Fruit fly (Drosophila melanogaster) whole organism, embryonic: Measurements from ENCODE around the gene CG5810.

ENCODE experiments used
- Ada2b ChIP-seq: fragments of 200-800 bp; sonication (Bioruptor generic); IDR thresholded peaks from 2 replicates; pipeline ENCODE4 v1.3.6; 2022; ENCODE audit warnings: missing biosample characterization, missing genetic modification characterization
- Adf1 ChIP-seq: fragments of 200-800 bp; sonication (Bioruptor generic); IDR thresholded peaks from 2 replicates; pipeline ENCODE4 v1.3.6; 2022; ENCODE audit warnings: missing biosample characterization, missing genetic modification characterization
- Atf6 ChIP-seq: fragments of 200-800 bp; sonication (Bioruptor generic); IDR thresholded peaks from 2 replicates; pipeline ENCODE4 v1.3.6; 2022; ENCODE audit warnings: missing biosample characterization, missing genetic modification characterization
- B-H2 ChIP-seq: fragments of 200-800 bp; sonication (Bioruptor generic); optimal IDR thresholded peaks from 2 replicates; lab custom pipeline; 2018; ENCODE audit warnings: missing biosample characterization, mild to moderate bottlenecking, missing genetic modification characterization
- Bteb2 ChIP-seq: fragments of 200-800 bp; sonication (Bioruptor generic); optimal IDR thresholded peaks from 2 replicates; lab custom pipeline; 2016; ENCODE audit warnings: missing biosample characterization, missing genetic modification characterization
- CG12744 ChIP-seq: fragments of 200-800 bp; sonication (Bioruptor generic); optimal IDR thresholded peaks from 2 replicates; lab custom pipeline; 2016; ENCODE audit warnings: missing biosample characterization, missing genetic modification characterization
- CG12769 ChIP-seq: fragments of 200-800 bp; sonication (Bioruptor generic); optimal IDR thresholded peaks from 2 replicates; lab custom pipeline; 2019; ENCODE audit warnings: missing biosample characterization, mild to moderate bottlenecking, missing genetic modification characterization, moderate library complexity
- CG13287 ChIP-seq: fragments of 200-800 bp; sonication (Bioruptor generic); IDR thresholded peaks from 2 replicates; pipeline ENCODE4 v1.3.6; 2022; ENCODE audit warnings: missing biosample characterization, missing genetic modification characterization; ENCODE audit not compliant: partially characterized antibody
- CG14050 ChIP-seq: fragments of 200-800 bp; sonication (Bioruptor generic); IDR thresholded peaks from 3 replicates; pipeline ENCODE4 v1.3.6; 2022; ENCODE audit warnings: missing biosample characterization, missing genetic modification characterization
- CG15011 ChIP-seq: fragments of 200-800 bp; sonication (Bioruptor generic); optimal IDR thresholded peaks from 3 replicates; lab custom pipeline; 2018; ENCODE audit warnings: missing biosample characterization, mild to moderate bottlenecking, missing genetic modification characterization
- CG1529 ChIP-seq: fragments of 200-800 bp; sonication (Bioruptor generic); optimal IDR thresholded peaks from 3 replicates; lab custom pipeline; 2018; ENCODE audit warnings: missing biosample characterization, missing genetic modification characterization
- CG15514 ChIP-seq: fragments of 200-800 bp; sonication (Bioruptor generic); optimal IDR thresholded peaks from 3 replicates; lab custom pipeline; 2017; ENCODE audit warnings: missing biosample characterization, missing genetic modification characterization, mild to moderate bottlenecking, moderate library complexity, missing genetic modification reagents
- CG16815 ChIP-seq: fragments of 200-800 bp; sonication (Bioruptor generic); optimal IDR thresholded peaks from 3 replicates; lab custom pipeline; 2017; ENCODE audit warnings: missing biosample characterization, mild to moderate bottlenecking, missing genetic modification characterization
- CG16863 ChIP-seq: fragments of 200-800 bp; sonication (Bioruptor generic); optimal IDR thresholded peaks from 3 replicates; lab custom pipeline; 2016; ENCODE audit warnings: missing biosample characterization, missing genetic modification characterization
- CG17912 ChIP-seq: fragments of 200-800 bp; sonication (Bioruptor generic); optimal IDR thresholded peaks from 2 replicates; lab custom pipeline; 2018; ENCODE audit warnings: missing biosample characterization, mild to moderate bottlenecking, missing genetic modification characterization
- CG1792 ChIP-seq: fragments of 200-800 bp; sonication (Bioruptor generic); optimal IDR thresholded peaks from 2 replicates; lab custom pipeline; 2016; ENCODE audit warnings: missing biosample characterization, missing genetic modification characterization
- CG2199 ChIP-seq: fragments of 200-800 bp; sonication (Bioruptor generic); IDR thresholded peaks from 3 replicates; pipeline ENCODE4 v1.3.6; 2022; ENCODE audit warnings: missing biosample characterization, missing genetic modification characterization
- CG2875 ChIP-seq: fragments of 200-800 bp; sonication (Bioruptor generic); optimal IDR thresholded peaks from 2 replicates; lab custom pipeline; 2017; ENCODE audit warnings: missing biosample characterization, mild to moderate bottlenecking, missing genetic modification characterization, missing genetic modification reagents
- CG33557 ChIP-seq: fragments of 200-800 bp; sonication (Bioruptor generic); optimal IDR thresholded peaks from 2 replicates; lab custom pipeline; 2019; ENCODE audit warnings: missing biosample characterization, mild to moderate bottlenecking, missing genetic modification characterization, moderate library complexity
- CG42726 ChIP-seq: fragments of 200-800 bp; sonication (Bioruptor generic); IDR thresholded peaks from 2 replicates; pipeline ENCODE4 v1.3.6; 2022; ENCODE audit warnings: missing biosample characterization, missing genetic modification characterization; ENCODE audit not compliant: partially characterized antibody
- CG4282 ChIP-seq: fragments of 200-800 bp; sonication (Bioruptor generic); optimal IDR thresholded peaks from 2 replicates; lab custom pipeline; 2016; ENCODE audit warnings: missing biosample characterization, missing genetic modification characterization
- CG43689 ChIP-seq: fragments of 200-800 bp; sonication (Bioruptor generic); IDR thresholded peaks from 2 replicates; pipeline ENCODE4 v1.3.6; 2022; ENCODE audit warnings: missing biosample characterization, missing genetic modification characterization
- CG6272 ChIP-seq: fragments of 200-800 bp; sonication (Bioruptor generic); IDR thresholded peaks from 2 replicates; pipeline ENCODE4 v1.3.6; 2022; ENCODE audit warnings: missing biosample characterization, missing genetic modification characterization
- CG9797 ChIP-seq: fragments of 200-800 bp; sonication (Bioruptor generic); optimal IDR thresholded peaks from 3 replicates; lab custom pipeline; 2018; ENCODE audit warnings: missing biosample characterization, mild to moderate bottlenecking, missing genetic modification characterization
- Deaf1 ChIP-seq: fragments of 200-800 bp; optimal IDR thresholded peaks from 3 replicates; lab custom pipeline; 2019; ENCODE audit warnings: missing biosample characterization, mild to moderate bottlenecking, missing genetic modification characterization, moderate library complexity
- Hand ChIP-seq: fragments of 200-800 bp; sonication (Bioruptor generic); optimal IDR thresholded peaks from 2 replicates; lab custom pipeline; 2017; ENCODE audit warnings: mild to moderate bottlenecking, missing biosample characterization, missing genetic modification reagents, missing genetic modification characterization
- HmgZ ChIP-seq: fragments of 200-800 bp; sonication (Bioruptor generic); optimal IDR thresholded peaks from 2 replicates; lab custom pipeline; 2018; ENCODE audit warnings: missing biosample characterization, mild to moderate bottlenecking, missing genetic modification characterization
- Lpt ChIP-seq: fragments of >200 bp; optimal IDR thresholded peaks from 2 replicates; lab custom pipeline; 2018; ENCODE audit warnings: missing biosample characterization, missing genetic modification characterization
- Mrtf ChIP-seq: fragments of 200-800 bp; sonication (Bioruptor generic); IDR thresholded peaks from 3 replicates; pipeline ENCODE4 v1.3.6; 2022; ENCODE audit warnings: missing biosample characterization, missing genetic modification characterization
- Six4 ChIP-seq: fragments of 200-800 bp; sonication (Bioruptor generic); optimal IDR thresholded peaks from 2 replicates; lab custom pipeline; 2016; ENCODE audit warnings: missing biosample characterization, missing genetic modification characterization
- Vsx1 ChIP-seq: fragments of 200-800 bp; sonication (Bioruptor generic); optimal IDR thresholded peaks from 2 replicates; lab custom pipeline; 2017; ENCODE audit warnings: missing biosample characterization, mild to moderate bottlenecking, missing genetic modification characterization, missing genetic modification reagents
- Xrp1 ChIP-seq: fragments of 200-800 bp; sonication (Bioruptor generic); IDR thresholded peaks from 2 replicates; pipeline ENCODE4 v1.3.6; 2022; ENCODE audit warnings: missing biosample characterization, missing genetic modification characterization
- aop ChIP-seq: fragments of 200-800 bp; sonication (Bioruptor generic); IDR thresholded peaks from 2 replicates; pipeline ENCODE4 v1.3.6; 2022; ENCODE audit warnings: missing biosample characterization, missing genetic modification characterization
- bowl ChIP-seq: fragments of 200-800 bp; sonication (Bioruptor generic); IDR thresholded peaks from 2 replicates; pipeline ENCODE4 v1.3.6; 2022; ENCODE audit warnings: missing biosample characterization, missing genetic modification characterization
- dati ChIP-seq: fragments of 200-800 bp; sonication (Bioruptor generic); IDR thresholded peaks from 2 replicates; pipeline ENCODE4 v1.3.6; 2022; ENCODE audit warnings: missing biosample characterization, missing genetic modification characterization
- fu2 ChIP-seq: fragments of 200-800 bp; sonication (Bioruptor generic); optimal IDR thresholded peaks from 2 replicates; lab custom pipeline; 2016; ENCODE audit warnings: missing biosample characterization, missing genetic modification characterization
- grn ChIP-seq: fragments of 200-800 bp; sonication (Bioruptor generic); optimal IDR thresholded peaks from 3 replicates; lab custom pipeline; 2017; ENCODE audit warnings: missing biosample characterization, missing genetic modification characterization
- gro ChIP-seq: fragments of 200-800 bp; sonication (Bioruptor generic); optimal IDR thresholded peaks from 2 replicates; lab custom pipeline; 2016; ENCODE audit warnings: missing biosample characterization, missing genetic modification characterization
- her ChIP-seq: fragments of 200-800 bp; sonication (Bioruptor generic); optimal IDR thresholded peaks from 2 replicates; lab custom pipeline; 2016; ENCODE audit warnings: missing biosample characterization, missing genetic modification characterization
- jigr1 ChIP-seq: fragments of 200-800 bp; sonication (Bioruptor generic); IDR thresholded peaks from 3 replicates; pipeline ENCODE4 v1.3.6; 2022; ENCODE audit warnings: missing biosample characterization, missing genetic modification characterization
- jing ChIP-seq: fragments of 200-800 bp; sonication (Bioruptor generic); optimal IDR thresholded peaks from 2 replicates; lab custom pipeline; 2018; ENCODE audit warnings: missing biosample characterization, mild to moderate bottlenecking, missing genetic modification characterization
- jumu ChIP-seq: fragments of 200-800 bp; sonication (Bioruptor generic); optimal IDR thresholded peaks from 3 replicates; lab custom pipeline; 2016; ENCODE audit warnings: missing biosample characterization, missing genetic modification characterization
- kni ChIP-seq: fragments of 200-800 bp; sonication (Bioruptor generic); optimal IDR thresholded peaks from 3 replicates; lab custom pipeline; 2017; ENCODE audit warnings: mild to moderate bottlenecking, missing biosample characterization, missing genetic modification reagents, missing genetic modification characterization
- lola ChIP-seq, 3 experiments: fragments of >200 bp in 2 of 3; fragments of 200-800 bp in 1 of 3; sonication (Bioruptor generic) in 1 of 3; optimal IDR thresholded peaks; 2 replicates each; lab custom pipeline; 2017 to 2019; ENCODE audit warnings: missing biosample characterization in 3 of 3, missing genetic modification characterization in 3 of 3, mild to moderate bottlenecking in 1 of 3, moderate library complexity in 1 of 3
- otp ChIP-seq: fragments of 200-800 bp; sonication (Bioruptor generic); IDR thresholded peaks from 3 replicates; pipeline ENCODE4, ENCODE4 v1.3.6; 2022; ENCODE audit warnings: missing biosample characterization, missing genetic modification characterization
- pfk ChIP-seq: fragments of 200-800 bp; sonication (Bioruptor generic); optimal IDR thresholded peaks from 2 replicates; lab custom pipeline; 2018; ENCODE audit warnings: missing biosample characterization, mild to moderate bottlenecking, missing genetic modification characterization, moderate library complexity
- rib ChIP-seq: fragments of 200-800 bp; sonication (Bioruptor generic); IDR thresholded peaks from 2 replicates; pipeline ENCODE4 v1.3.6; 2022; ENCODE audit warnings: missing biosample characterization, missing genetic modification characterization
- sima ChIP-seq: fragments of 200-800 bp; sonication (Bioruptor generic); optimal IDR thresholded peaks from 2 replicates; lab custom pipeline; 2016; ENCODE audit warnings: missing biosample characterization, missing genetic modification characterization
- sqz ChIP-seq: fragments of 200-800 bp; sonication (Bioruptor generic); optimal IDR thresholded peaks from 3 replicates; lab custom pipeline; 2018; ENCODE audit warnings: missing biosample characterization, mild to moderate bottlenecking, missing genetic modification characterization
- sug ChIP-seq: fragments of 200-800 bp; optimal IDR thresholded peaks from 2 replicates; lab custom pipeline; 2019; ENCODE audit warnings: missing biosample characterization, mild to moderate bottlenecking, missing genetic modification characterization, moderate library complexity
- ttk ChIP-seq: fragments of 200-800 bp; sonication (Bioruptor generic); IDR thresholded peaks from 2 replicates; pipeline ENCODE4 v2.1.2; 2022; ENCODE audit warnings: missing biosample characterization, missing genetic modification characterization
- tx ChIP-seq: fragments of 200-800 bp; sonication (Bioruptor generic); optimal IDR thresholded peaks from 2 replicates; lab custom pipeline; 2016; ENCODE audit warnings: missing biosample characterization, missing genetic modification characterization

Gene CG5810

DNA sequence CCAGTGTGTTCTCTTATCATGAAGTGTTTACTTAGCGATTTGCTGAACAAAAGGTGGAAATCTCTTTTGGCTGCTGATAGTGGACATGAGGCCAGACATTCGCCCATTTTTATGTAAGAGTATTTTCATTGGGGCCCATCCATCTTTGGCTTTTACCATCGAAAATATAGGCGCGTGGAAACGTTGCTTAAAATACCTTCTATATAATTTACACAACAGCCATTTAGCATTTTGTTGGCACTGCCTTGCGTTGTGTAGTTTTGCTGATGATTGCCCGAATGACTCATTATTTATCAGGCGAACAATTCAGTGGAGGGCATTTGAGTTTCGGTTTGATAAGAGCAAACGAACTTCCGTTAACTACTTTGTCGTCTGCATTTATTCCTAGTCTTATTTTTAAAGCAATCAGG lies 2.0 kb upstream of the CG5810 start (continued):
- TF ChIP-seq CG12744 (GFP tag; lab: Kevin White, UChicago) (peak; percentile 3), Atf6 (GFP tag; lab: Robert Waterston, UW) (peak; percentile 56), CG16815 (GFP tag; lab: Kevin White, UChicago) (no peak), CG9797 (no peak), CG42726 (GFP tag; lab: Robert Waterston, UW) (no peak), Deaf1 (peak; percentile 17), Vsx1 (GFP tag; lab: Kevin White, UChicago) (no peak), CG1529 (GFP tag; lab: Kevin White, UChicago) (no peak), CG15011 (no peak), CG16863 (no peak), sqz (GFP tag; lab: Kevin White, UChicago) (no peak), tx (GFP tag; lab: Kevin White, UChicago) (no peak), Adf1 (GFP tag; lab: Robert Waterston, UW) (peak; percentile 40), jing (GFP tag; lab: Kevin White, UChicago) (peak; percentile 13), CG4282 (GFP tag; lab: Kevin White, UChicago) (no peak), CG15514 (GFP tag; lab: Kevin White, UChicago) (peak; percentile 27), Six4 (GFP tag; lab: Kevin White, UChicago) (no peak), HmgZ (tag; lab: Kevin White, UChicago) (peak; percentile 84), Xrp1 (GFP tag; lab: Robert Waterston, UW) (no peak), Lpt (no peak), lola (GFP tag; optimal IDR thresholded peaks at IDR 0.05; lab: Kevin White, UChicago) (no peak), rib (no peak), CG2199 (GFP tag; lab: Robert Waterston, UW) (peak; percentile 62; the same call in 1 of the 3 replicates), otp (no peak), dati (GFP tag; lab: Robert Waterston, UW) (no peak), B-H2 (peak; percentile 24), CG6272 (GFP tag; lab: Robert Waterston, UW) (no peak), CG17912 (no peak), Bteb2 (GFP tag; lab: Kevin White, UChicago) (peak; percentile 52), Hand (GFP tag; lab: Kevin White, UChicago) (peak; percentile 49), CG33557 (no peak), sug (tag; lab: Kevin White, UChicago) (peak; percentile 81), her (GFP tag; lab: Kevin White, UChicago) (peak; percentile 0), gro (GFP tag; lab: Kevin White, UChicago) (peak; percentile 69), Mrtf (0 out of 3 replicates have a peak, but pooled peaks have one; percentile 43), CG12769 (tag; lab: Kevin White, UChicago) (peak; percentile 90), CG2875 (GFP tag; lab: Kevin White, UChicago) (no peak), CG13287 (GFP tag; lab: Robert Waterston, UW) (no peak), sima (GFP tag; lab: Kevin White, UChicago) (no peak), fu2 (GFP tag; lab: Kevin White, UChicago) (peak; percentile 31), CG43689 (GFP tag; lab: Robert Waterston, UW) (0 out of 2 replicates have a peak, but pooled peaks have one; percentile 16), pfk (GFP tag; lab: Kevin White, UChicago) (no peak), aop (GFP tag; lab: Robert Waterston, UW) (no peak), CG1792 (peak; percentile 25), bowl (GFP tag; lab: Robert Waterston, UW) (no peak), jigr1 (GFP tag; lab: Robert Waterston, UW) (no peak), Ada2b (GFP tag; lab: Robert Waterston, UW) (peak; percentile 41; the same call in 1 of the 2 replicates), grn (GFP tag; lab: Kevin White, UChicago) (no peak), CG14050 (GFP tag; lab: Robert Waterston, UW) (no peak), ttk (GFP tag; lab: Robert Waterston, UW) (no peak), kni (no peak), jumu (GFP tag; lab: Kevin White, UChicago) (no peak)
